Fruit fly (Drosophila melanogaster) whole organism, embryonic: ENCODE measurements around the gene ana1.

Experiments used
- Ada2b ChIP-seq: fragments of 200-800 bp; sonication (Bioruptor generic); IDR thresholded peaks from 2 replicates; pipeline ENCODE4 v1.3.6; 2022; ENCODE audit warnings: missing biosample characterization, missing genetic modification characterization
- Aef1 ChIP-seq: fragments of 200-800 bp; sonication (Bioruptor generic); IDR thresholded peaks from 3 replicates; pipeline ENCODE4 v1.3.6; 2022; ENCODE audit warnings: missing biosample characterization, missing genetic modification characterization
- Blimp-1 ChIP-seq: fragments of 200-800 bp; sonication (Bioruptor generic); optimal IDR thresholded peaks from 3 replicates; lab custom pipeline; 2018; ENCODE audit warnings: missing biosample characterization, missing genetic modification characterization, mild to moderate bottlenecking, moderate library complexity, missing genetic modification reagents
- CG11247 ChIP-seq: fragments of 200-800 bp; sonication (Bioruptor generic); IDR thresholded peaks from 2 replicates; pipeline ENCODE4 v1.3.6; 2022; ENCODE audit warnings: missing biosample characterization, missing genetic modification characterization
- CG12942 ChIP-seq: fragments of 200-800 bp; sonication (Bioruptor generic); optimal IDR thresholded peaks from 3 replicates; lab custom pipeline; 2016; ENCODE audit warnings: missing biosample characterization, missing genetic modification characterization
- CG14441 ChIP-seq: fragments of 200-800 bp; sonication (Bioruptor generic); IDR thresholded peaks from 2 replicates; pipeline ENCODE4 v1.3.6; 2022; ENCODE audit warnings: missing biosample characterization, missing genetic modification characterization
- CG15479 ChIP-seq: fragments of 200-800 bp; sonication (Bioruptor generic); optimal IDR thresholded peaks from 3 replicates; lab custom pipeline; 2019; ENCODE audit warnings: missing biosample characterization, mild to moderate bottlenecking, missing genetic modification characterization, moderate library complexity
- CG1602 ChIP-seq: fragments of 200-800 bp; sonication (Bioruptor generic); optimal IDR thresholded peaks from 3 replicates; lab custom pipeline; 2016; ENCODE audit warnings: missing biosample characterization, missing genetic modification characterization
- CG17568 ChIP-seq: fragments of 200-800 bp; sonication (Bioruptor generic); optimal IDR thresholded peaks from 2 replicates; lab custom pipeline; 2018; ENCODE audit warnings: missing biosample characterization, mild to moderate bottlenecking, missing genetic modification characterization, moderate library complexity
- CG1792 ChIP-seq: fragments of 200-800 bp; sonication (Bioruptor generic); optimal IDR thresholded peaks from 2 replicates; lab custom pipeline; 2016; ENCODE audit warnings: missing biosample characterization, missing genetic modification characterization
- CG18262 ChIP-seq: fragments of 200-800 bp; optimal IDR thresholded peaks from 3 replicates; lab custom pipeline; 2019; ENCODE audit warnings: missing biosample characterization, mild to moderate bottlenecking, missing genetic modification characterization, moderate library complexity
- CG18476 ChIP-seq: fragments of 200-800 bp; sonication (Bioruptor generic); optimal IDR thresholded peaks from 2 replicates; lab custom pipeline; 2016; ENCODE audit warnings: missing biosample characterization, mild to moderate bottlenecking, missing genetic modification characterization
- CG2129 ChIP-seq: fragments of 200-800 bp; sonication (Bioruptor generic); IDR thresholded peaks from 2 replicates; pipeline ENCODE4 v1.3.6; 2022; ENCODE audit warnings: missing biosample characterization, missing genetic modification characterization; ENCODE audit not compliant: partially characterized antibody
- CG30403 ChIP-seq: fragments of 200-800 bp; sonication (Bioruptor generic); optimal IDR thresholded peaks from 3 replicates; lab custom pipeline; 2016; ENCODE audit warnings: missing biosample characterization, missing genetic modification characterization
- CG33213 ChIP-seq: fragments of 200-800 bp; sonication (Bioruptor generic); optimal IDR thresholded peaks from 3 replicates; lab custom pipeline; 2016; ENCODE audit warnings: missing biosample characterization, missing genetic modification characterization
- CG3407 ChIP-seq: fragments of 200-800 bp; sonication (Bioruptor generic); optimal IDR thresholded peaks from 2 replicates; lab custom pipeline; 2018; ENCODE audit warnings: missing biosample characterization, mild to moderate bottlenecking, missing genetic modification characterization
- CG4360 ChIP-seq: fragments of 200-800 bp; sonication (Bioruptor generic); IDR thresholded peaks from 2 replicates; pipeline ENCODE4 v1.3.6; 2022; ENCODE audit warnings: missing biosample characterization, missing genetic modification characterization
- CG4404 ChIP-seq: fragments of 200-800 bp; sonication (Bioruptor generic); IDR thresholded peaks from 2 replicates; pipeline ENCODE4 v1.3.6; 2022; ENCODE audit warnings: missing biosample characterization, missing genetic modification characterization
- CG4707 ChIP-seq: fragments of 200-800 bp; sonication (Bioruptor generic); optimal IDR thresholded peaks from 2 replicates; lab custom pipeline; 2018; ENCODE audit warnings: missing biosample characterization, mild to moderate bottlenecking, missing genetic modification characterization, moderate library complexity
- CG6254 ChIP-seq: fragments of 200-800 bp; sonication (Bioruptor generic); optimal IDR thresholded peaks from 3 replicates; lab custom pipeline; 2017; ENCODE audit warnings: mild to moderate bottlenecking, missing biosample characterization, missing genetic modification reagents, missing genetic modification characterization
- CG8089 ChIP-seq: fragments of 200-800 bp; sonication (Bioruptor generic); optimal IDR thresholded peaks from 3 replicates; lab custom pipeline; 2016; ENCODE audit warnings: missing biosample characterization, missing genetic modification characterization
- CG9817 ChIP-seq: fragments of 200-800 bp; sonication (Bioruptor generic); optimal IDR thresholded peaks from 2 replicates; lab custom pipeline; 2018; ENCODE audit warnings: missing biosample characterization, mild to moderate bottlenecking, missing genetic modification characterization, moderate library complexity
- CTCF ChIP-seq: fragments of 200-800 bp; sonication (Bioruptor generic); optimal IDR thresholded peaks from 2 replicates; lab custom pipeline; 2017; ENCODE audit warnings: missing biosample characterization, mild to moderate bottlenecking, missing genetic modification characterization, moderate library complexity
- Dbx ChIP-seq: fragments of 200-800 bp; sonication (Bioruptor generic); IDR thresholded peaks from 3 replicates; pipeline ENCODE4 v1.3.6; 2022; ENCODE audit warnings: missing biosample characterization, missing genetic modification characterization
- E2f1 ChIP-seq: fragments of 200-800 bp; sonication (Bioruptor generic); IDR thresholded peaks from 2 replicates; pipeline ENCODE4 v1.3.6; 2022; ENCODE audit warnings: missing biosample characterization, missing genetic modification characterization
- E2f2 ChIP-seq: fragments of 200-800 bp; sonication (Bioruptor generic); IDR thresholded peaks from 2 replicates; pipeline ENCODE4 v1.3.6; 2022; ENCODE audit warnings: missing biosample characterization, missing genetic modification characterization
- H15 ChIP-seq: fragments of 200-800 bp; sonication (Bioruptor generic); IDR thresholded peaks from 3 replicates; pipeline ENCODE4 v1.3.6; 2022; ENCODE audit warnings: missing biosample characterization, missing genetic modification characterization
- HHEX ChIP-seq: fragments of 200-800 bp; sonication (Bioruptor generic); optimal IDR thresholded peaks from 3 replicates; lab custom pipeline; 2017; ENCODE audit warnings: missing biosample characterization, mild to moderate bottlenecking, missing genetic modification characterization, missing genetic modification reagents
- Ptx1 ChIP-seq: fragments of 200-800 bp; sonication (Bioruptor generic); IDR thresholded peaks from 2 replicates; pipeline ENCODE4 v1.3.6; 2022; ENCODE audit warnings: missing biosample characterization, missing genetic modification characterization
- ac ChIP-seq: fragments of 200-800 bp; sonication (Bioruptor generic); optimal IDR thresholded peaks from 3 replicates; lab custom pipeline; 2017; ENCODE audit warnings: missing biosample characterization, mild to moderate bottlenecking, missing genetic modification characterization
- dm ChIP-seq: fragments of 200-800 bp; sonication (Bioruptor generic); optimal IDR thresholded peaks from 3 replicates; lab custom pipeline; 2016; ENCODE audit warnings: missing biosample characterization, missing genetic modification characterization
- grau ChIP-seq: fragments of 200-800 bp; optimal IDR thresholded peaks from 3 replicates; lab custom pipeline; 2019; ENCODE audit warnings: missing biosample characterization, mild to moderate bottlenecking, missing genetic modification characterization, moderate library complexity
- gsb ChIP-seq: fragments of 200-800 bp; sonication (Bioruptor generic); IDR thresholded peaks from 2 replicates; pipeline ENCODE4 v1.3.6; 2022; ENCODE audit warnings: missing biosample characterization, missing genetic modification characterization
- hb ChIP-seq: fragments of 200-800 bp; sonication (Bioruptor generic); IDR thresholded peaks from 3 replicates; pipeline ENCODE4 v1.3.6; 2022; ENCODE audit warnings: missing biosample characterization, missing genetic modification characterization; ENCODE audit not compliant: partially characterized antibody
- hkb ChIP-seq, 2 experiments: fragments of 200-800 bp in 1 of 2; fragments of >200 bp in 1 of 2; sonication (Bioruptor generic) in 1 of 2; IDR thresholded peaks in 1 of 2; optimal IDR thresholded peaks in 1 of 2; 2 replicates each; pipeline versions ENCODE4 v1.3.6 to Lab custom; 2017 to 2022; ENCODE audit warnings: missing biosample characterization in 1 of 2, missing genetic modification characterization in 1 of 2
- hth ChIP-seq: fragments of >200 bp; optimal IDR thresholded peaks from 2 replicates; lab custom pipeline; 2017; ENCODE audit warnings: inconsistent platforms
- insv ChIP-seq, 2 experiments: fragments of 200-800 bp; sonication (Bioruptor generic); optimal IDR thresholded peaks; 3 replicates each; lab custom pipeline; 2016 to 2018; ENCODE audit warnings: missing biosample characterization in 2 of 2, missing genetic modification characterization in 2 of 2
- jigr1 ChIP-seq: fragments of 200-800 bp; sonication (Bioruptor generic); IDR thresholded peaks from 3 replicates; pipeline ENCODE4 v1.3.6; 2022; ENCODE audit warnings: missing biosample characterization, missing genetic modification characterization
- jing ChIP-seq: fragments of 200-800 bp; sonication (Bioruptor generic); optimal IDR thresholded peaks from 2 replicates; lab custom pipeline; 2018; ENCODE audit warnings: missing biosample characterization, mild to moderate bottlenecking, missing genetic modification characterization
- lola ChIP-seq, 3 experiments: fragments of >200 bp in 2 of 3; fragments of 200-800 bp in 1 of 3; sonication (Bioruptor generic) in 1 of 3; optimal IDR thresholded peaks; 2 replicates each; lab custom pipeline; 2017 to 2019; ENCODE audit warnings: missing biosample characterization in 3 of 3, missing genetic modification characterization in 3 of 3, mild to moderate bottlenecking in 1 of 3, moderate library complexity in 1 of 3
- luna ChIP-seq: fragments of 200-800 bp; sonication (Bioruptor generic); optimal IDR thresholded peaks from 2 replicates; lab custom pipeline; 2016; ENCODE audit warnings: missing biosample characterization, missing genetic modification characterization
- nau ChIP-seq: fragments of 200-800 bp; sonication (Bioruptor generic); optimal IDR thresholded peaks from 3 replicates; lab custom pipeline; 2017; ENCODE audit warnings: missing biosample characterization, mild to moderate bottlenecking, missing genetic modification characterization, missing genetic modification reagents
- nerfin-1 ChIP-seq: fragments of 200-800 bp; sonication (Bioruptor generic); optimal IDR thresholded peaks from 3 replicates; lab custom pipeline; 2019; ENCODE audit warnings: missing biosample characterization, mild to moderate bottlenecking, missing genetic modification characterization, moderate library complexity
- pan ChIP-seq, 4 experiments: fragments of >200 bp in 3 of 4; fragments of 200-800 bp in 1 of 4; sonication (Bioruptor generic) in 1 of 4; optimal IDR thresholded peaks in 3 of 4; IDR thresholded peaks in 1 of 4; 2 replicates each; pipeline versions ENCODE4 v1.3.6 to Lab custom; 2017 to 2022; ENCODE audit warnings: missing biosample characterization in 2 of 4, missing genetic modification characterization in 2 of 4, mixed read lengths in 1 of 4
- row ChIP-seq: fragments of 200-800 bp; sonication (Bioruptor generic); IDR thresholded peaks from 3 replicates; pipeline ENCODE4 v1.3.6; 2022; ENCODE audit warnings: missing biosample characterization, missing genetic modification characterization
- slp2 ChIP-seq: fragments of 200-800 bp; sonication (Bioruptor generic); optimal IDR thresholded peaks from 2 replicates; lab custom pipeline; 2016; ENCODE audit warnings: missing biosample characterization, missing genetic modification characterization
- sqz ChIP-seq: fragments of 200-800 bp; sonication (Bioruptor generic); optimal IDR thresholded peaks from 3 replicates; lab custom pipeline; 2018; ENCODE audit warnings: missing biosample characterization, mild to moderate bottlenecking, missing genetic modification characterization
- stwl ChIP-seq: fragments of 200-800 bp; sonication (Bioruptor generic); optimal IDR thresholded peaks from 3 replicates; lab custom pipeline; 2018; ENCODE audit warnings: missing biosample characterization, mild to moderate bottlenecking, missing genetic modification characterization, moderate library complexity
- trem ChIP-seq: fragments of 200-800 bp; optimal IDR thresholded peaks from 3 replicates; lab custom pipeline; 2019; ENCODE audit warnings: missing biosample characterization, mild to moderate bottlenecking, missing genetic modification characterization, moderate library complexity

Gene ana1

DNA sequence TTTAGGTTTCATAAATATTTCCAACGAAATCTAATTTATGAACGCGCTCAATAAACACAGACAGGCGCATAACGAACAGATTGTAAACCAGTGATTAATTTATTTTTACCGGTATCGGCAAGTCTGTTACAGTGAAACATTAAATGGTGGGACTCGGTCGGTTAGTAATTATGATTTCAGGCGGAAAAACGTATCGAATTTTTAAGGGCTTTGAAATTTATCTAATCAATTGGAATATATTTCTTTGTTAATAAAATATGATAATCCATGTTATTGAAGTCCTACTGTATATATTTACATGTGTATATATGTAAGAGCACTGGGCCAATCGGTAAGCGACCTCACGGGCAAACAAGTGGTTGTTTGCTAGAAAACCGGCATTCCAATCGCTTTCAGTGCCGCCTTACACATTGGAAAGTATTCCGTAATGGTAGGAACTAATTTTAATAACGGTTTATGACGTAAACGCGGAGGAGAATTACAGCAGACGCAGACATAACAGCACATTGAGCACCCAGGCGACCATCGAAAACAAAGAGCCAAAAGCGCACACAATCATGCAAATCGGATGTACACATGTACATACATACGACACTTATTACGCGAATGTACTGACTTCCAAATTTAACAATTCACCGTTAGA is 12.8 kb downstream of the ana1 start (continued):
- TF ChIP-seq CG1602 (GFP tag; lab: Kevin White, UChicago) (peak; percentile 88), CG15479 (GFP tag; lab: Kevin White, UChicago) (no peak), CG9817 (tag; lab: Kevin White, UChicago) (peak; percentile 94), Blimp-1 (GFP tag; lab: Kevin White, UChicago) (peak; percentile 88), CG4404 (GFP tag; lab: Robert Waterston, UW) (peak; percentile 81), Ptx1 (GFP tag; lab: Robert Waterston, UW) (peak; percentile 94), pan (optimal IDR thresholded peaks at IDR 0.05; lab: Kevin White, UChicago) (no peak), pan (GFP tag; optimal IDR thresholded peaks at IDR 0.05 in 1 of 2, IDR thresholded peaks at IDR 0.05 in 1 of 2) (peak in 1 of 2 experiments; percentile 96), CG2129 (GFP tag; lab: Robert Waterston, UW) (no peak), CG11247 (GFP tag; lab: Robert Waterston, UW) (peak; percentile 97), hb (GFP tag; lab: Robert Waterston, UW) (no peak), CG4360 (GFP tag; lab: Robert Waterston, UW) (peak; percentile 55; the same call in 1 of the 2 replicates), CTCF (GFP tag; lab: Kevin White, UChicago) (peak; percentile 30), CG8089 (peak; percentile 80), trem (tag; lab: Kevin White, UChicago) (peak; percentile 19), luna (GFP tag; lab: Kevin White, UChicago) (peak; percentile 88), hkb (optimal IDR thresholded peaks at IDR 0.05; lab: Kevin White, UChicago) (no peak), hkb (GFP tag; IDR thresholded peaks at IDR 0.05; lab: Robert Waterston, UW) (peak; percentile 95), stwl (tag; lab: Kevin White, UChicago) (no peak), sqz (GFP tag; lab: Kevin White, UChicago) (no peak), CG30403 (peak; percentile 90), CG6254 (GFP tag; lab: Kevin White, UChicago) (peak; percentile 8), CG4707 (GFP tag; lab: Kevin White, UChicago) (peak; percentile 83), CG3407 (GFP tag; lab: Kevin White, UChicago) (peak; percentile 69), Ada2b (GFP tag; lab: Robert Waterston, UW) (peak; percentile 95), hth (lab: Kevin White, UChicago) (no peak), grau (tag; lab: Kevin White, UChicago) (peak; percentile 99), Aef1 (GFP tag; lab: Robert Waterston, UW) (peak; percentile 95), HHEX (GFP tag; lab: Kevin White, UChicago) (peak; percentile 86), row (GFP tag; lab: Robert Waterston, UW) (peak; percentile 98), nau (GFP tag; lab: Kevin White, UChicago) (no peak), CG12942 (peak; percentile 89), CG18476 (peak; percentile 75), insv (GFP tag; optimal IDR thresholded peaks at IDR 0.05; lab: Kevin White, UChicago) (peak in 1 of 2 experiments; percentile 46), lola (GFP tag; optimal IDR thresholded peaks at IDR 0.05; lab: Kevin White, UChicago) (no peak), slp2 (peak; percentile 64), CG17568 (GFP tag; lab: Kevin White, UChicago) (no peak), jigr1 (GFP tag; lab: Robert Waterston, UW) (peak; percentile 75; the same call in 2 of the 3 replicates), CG33213 (GFP tag; lab: Kevin White, UChicago) (no peak), nerfin-1 (tag; lab: Kevin White, UChicago) (peak; percentile 86), E2f2 (peak; percentile 78), CG18262 (tag; lab: Kevin White, UChicago) (no peak), ac (GFP tag; lab: Kevin White, UChicago) (peak; percentile 32), CG1792 (peak; percentile 72), dm (GFP tag; lab: Kevin White, UChicago) (peak; percentile 48), gsb (peak; percentile 93), jing (GFP tag; lab: Kevin White, UChicago) (peak; percentile 78), Dbx (GFP tag; lab: Robert Waterston, UW) (peak; percentile 96), E2f1 (GFP tag; lab: Robert Waterston, UW) (peak; percentile 94), CG14441 (peak; percentile 96), H15 (peak; percentile 94)
